Worm (Caenorhabditis elegans) whole organism, L3 larva: ENCODE data around the gene nlp-9.

Experiments
- R02D3.7 ChIP-seq: fragments of 150-350 bp; optimal IDR thresholded peaks from 2 replicates; lab custom pipeline; 2014; ENCODE audit warnings: missing biosample characterization, missing genetic modification characterization
- ZK546.5 ChIP-seq: sonication (generic microtip); optimal IDR thresholded peaks from 2 replicates; lab custom pipeline; 2017; ENCODE audit warnings: missing biosample characterization, missing genetic modification characterization
- aly-2 ChIP-seq: fragments of 150-350 bp; optimal IDR thresholded peaks from 2 replicates; lab custom pipeline; 2014; ENCODE audit warnings: missing biosample characterization, missing genetic modification characterization
- ceh-16 ChIP-seq: sonication (generic microtip); optimal IDR thresholded peaks from 2 replicates; lab custom pipeline; 2017; ENCODE audit warnings: missing biosample characterization, missing genetic modification characterization
- ceh-28 ChIP-seq: fragments of 150-350 bp; optimal IDR thresholded peaks from 2 replicates; lab custom pipeline; 2014; ENCODE audit warnings: missing biosample characterization, missing genetic modification reagents, missing genetic modification characterization
- ceh-82 ChIP-seq: fragments of 150-350 bp; optimal IDR thresholded peaks from 2 replicates; lab custom pipeline; 2014; ENCODE audit warnings: missing biosample characterization, missing genetic modification characterization
- ceh-9 ChIP-seq: sonication (generic microtip); optimal IDR thresholded peaks from 2 replicates; lab custom pipeline; 2018; ENCODE audit warnings: missing biosample characterization, missing genetic modification characterization
- daf-12 ChIP-seq: fragments of 150-350 bp; optimal IDR thresholded peaks from 2 replicates; lab custom pipeline; 2014; ENCODE audit warnings: missing biosample characterization, missing genetic modification reagents, missing genetic modification characterization
- elt-1 ChIP-seq: fragments of 150-350 bp; optimal IDR thresholded peaks from 2 replicates; lab custom pipeline; 2014; ENCODE audit warnings: missing biosample characterization, missing genetic modification characterization
- fkh-10 ChIP-seq: sonication (generic microtip); optimal IDR thresholded peaks from 2 replicates; lab custom pipeline; 2017; ENCODE audit warnings: missing biosample characterization, missing genetic modification reagents, missing genetic modification characterization
- fkh-2 ChIP-seq: fragments of 150-350 bp; optimal IDR thresholded peaks from 2 replicates; lab custom pipeline; 2014; ENCODE audit warnings: missing biosample characterization, missing genetic modification reagents, missing genetic modification characterization
- hmg-11 ChIP-seq: sonication (generic microtip); optimal IDR thresholded peaks from 2 replicates; lab custom pipeline; 2016; ENCODE audit warnings: missing genetic modification characterization, missing compliant biosample characterization
- jun-1 ChIP-seq: fragments of 150-350 bp; optimal IDR thresholded peaks from 2 replicates; lab custom pipeline; 2014; ENCODE audit warnings: missing biosample characterization, missing genetic modification reagents, missing genetic modification characterization
- lin-15B ChIP-seq: fragments of 150-350 bp; optimal IDR thresholded peaks from 2 replicates; lab custom pipeline; 2014; ENCODE audit warnings: missing biosample characterization, missing genetic modification characterization
- lin-39 ChIP-seq: fragments of 150-350 bp; optimal IDR thresholded peaks from 2 replicates; lab custom pipeline; 2018; ENCODE audit warnings: missing biosample characterization, missing genetic modification reagents, missing genetic modification characterization
- lsy-12 ChIP-seq: sonication (generic microtip); optimal IDR thresholded peaks from 2 replicates; lab custom pipeline; 2016; ENCODE audit warnings: mild to moderate bottlenecking, missing genetic modification characterization, missing compliant biosample characterization
- mml-1 ChIP-seq: fragments of 150-350 bp; sonication (generic microtip); optimal IDR thresholded peaks from 3 replicates; lab custom pipeline; 2014; ENCODE audit warnings: missing biosample characterization, missing genetic modification characterization
- nfya-1 ChIP-seq: sonication (generic microtip); optimal IDR thresholded peaks from 2 replicates; lab custom pipeline; 2017; ENCODE audit warnings: missing genetic modification characterization, mild to moderate bottlenecking, missing compliant biosample characterization, antibody characterized with exemption, moderate library complexity; ENCODE audit not compliant: insufficient read depth
- nhr-11 ChIP-seq: fragments of 150-350 bp; optimal IDR thresholded peaks from 2 replicates; lab custom pipeline; 2014; ENCODE audit warnings: missing biosample characterization, missing genetic modification characterization
- nhr-12 ChIP-seq: fragments of 150-350 bp; optimal IDR thresholded peaks from 2 replicates; lab custom pipeline; 2014; ENCODE audit warnings: missing biosample characterization, missing genetic modification characterization
- nhr-23 ChIP-seq: fragments of 150-350 bp; optimal IDR thresholded peaks from 2 replicates; lab custom pipeline; 2014; ENCODE audit warnings: missing biosample characterization, missing genetic modification reagents, missing genetic modification characterization
- nhr-28 ChIP-seq: fragments of 150-350 bp; optimal IDR thresholded peaks from 2 replicates; lab custom pipeline; 2014; ENCODE audit warnings: missing biosample characterization, missing genetic modification characterization
- nhr-43 ChIP-seq: sonication (generic microtip); optimal IDR thresholded peaks from 2 replicates; lab custom pipeline; 2016; ENCODE audit warnings: mild to moderate bottlenecking, missing genetic modification characterization, missing compliant biosample characterization; ENCODE audit not compliant: poor library complexity, severe bottlenecking
- nhr-67 ChIP-seq: fragments of 150-350 bp; optimal IDR thresholded peaks from 2 replicates; lab custom pipeline; 2014; ENCODE audit warnings: missing biosample characterization, missing genetic modification characterization
- nhr-76 ChIP-seq: fragments of 150-350 bp; sonication (generic microtip); optimal IDR thresholded peaks from 5 replicates; lab custom pipeline; 2014; ENCODE audit warnings: missing biosample characterization, missing genetic modification characterization
- pha-4 ChIP-seq: fragments of 150-350 bp; optimal IDR thresholded peaks from 2 replicates; lab custom pipeline; 2014; ENCODE audit warnings: missing biosample characterization, missing genetic modification reagents, missing genetic modification characterization
- pqm-1 ChIP-seq: fragments of 150-350 bp; optimal IDR thresholded peaks from 2 replicates; lab custom pipeline; 2017; ENCODE audit warnings: missing biosample characterization, missing genetic modification characterization, inconsistent platforms
- sea-2 ChIP-seq: fragments of 150-350 bp; sonication (generic microtip); optimal IDR thresholded peaks from 4 replicates; lab custom pipeline; 2014; ENCODE audit warnings: missing biosample characterization, missing genetic modification reagents, missing genetic modification characterization
- skn-1 ChIP-seq: fragments of 150-350 bp; optimal IDR thresholded peaks from 2 replicates; lab custom pipeline; 2014; ENCODE audit warnings: missing biosample characterization, missing genetic modification characterization
- snpc-4 ChIP-seq: fragments of 150-350 bp; optimal IDR thresholded peaks from 2 replicates; lab custom pipeline; 2014; ENCODE audit warnings: missing biosample characterization, missing genetic modification characterization
- unc-39 ChIP-seq: sonication (generic microtip); optimal IDR thresholded peaks from 4 replicates; lab custom pipeline; 2017; ENCODE audit warnings: missing biosample characterization, missing genetic modification characterization
- unc-62 ChIP-seq: fragments of 150-350 bp; sonication (generic microtip); optimal IDR thresholded peaks from 4 replicates; lab custom pipeline; 2014; ENCODE audit warnings: missing biosample characterization, missing genetic modification reagents, missing genetic modification characterization
- zag-1 ChIP-seq: fragments of 150-350 bp; optimal IDR thresholded peaks from 2 replicates; lab custom pipeline; 2014; ENCODE audit warnings: missing biosample characterization, missing genetic modification characterization
- ztf-11 ChIP-seq: fragments of 150-350 bp; optimal IDR thresholded peaks from 2 replicates; lab custom pipeline; 2014; ENCODE audit warnings: missing biosample characterization, missing genetic modification characterization
- ztf-4 ChIP-seq: fragments of 150-350 bp; optimal IDR thresholded peaks from 2 replicates; lab custom pipeline; 2014; ENCODE audit warnings: missing biosample characterization, missing genetic modification characterization

Gene nlp-9

ce11 chrV:4236118-4236517, 16.7 kb downstream of the nlp-9 start, which contains the start of gene nlp-13:
Gene nlp-13, plus strand, starts transcription at chrV:4236418.
- TF ChIP-seq skn-1 (tag; lab: Kevin White, UChicago) (no peak), nhr-76 (tag; lab: Kevin White, UChicago) (no peak), unc-62 (GFP tag; lab: Kevin White, UChicago) (no peak), sea-2 (GFP tag; lab: Kevin White, UChicago) (no peak), ztf-4 (no peak), ceh-28 (no peak), elt-1 (no peak), lin-39 (no peak), nhr-11 (no peak), daf-12 (no peak), nfya-1 (tag; lab: Kevin White, UChicago) (no peak), R02D3.7 (tag; lab: Kevin White, UChicago) (no peak), nhr-43 (tag; lab: Kevin White, UChicago) (no peak)

DNA sequence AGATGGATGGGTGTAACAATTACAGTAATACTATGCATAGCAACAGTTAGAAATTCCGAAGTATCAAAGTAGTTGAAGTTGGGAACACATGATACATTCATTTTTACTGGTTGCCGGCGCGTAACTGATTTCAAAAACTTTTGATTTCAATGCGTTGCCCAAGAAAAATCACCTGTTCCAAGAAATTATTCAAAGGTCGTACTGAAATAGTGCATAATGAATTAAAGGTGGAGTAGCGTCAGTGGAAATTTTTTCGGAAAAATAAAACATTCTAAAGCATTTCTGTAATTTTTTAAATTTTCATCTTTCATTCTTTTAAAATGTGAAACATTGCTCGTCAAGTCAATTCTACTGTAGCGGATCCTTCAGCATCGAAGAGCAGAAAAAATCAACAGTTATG, 20.9 kb downstream of the nlp-9 start, which contains the start of gene srh-204:
Gene srh-204 (minus strand): TSS at position 101 of the 400 bp plus-strand sequence.
- TF ChIP-seq nhr-67 (tag; lab: Kevin White, UChicago) (no peak), fkh-10 (GFP tag; lab: Kevin White, UChicago) (no peak), ceh-9 (tag; lab: Kevin White, UChicago) (no peak), snpc-4 (tag; lab: Kevin White, UChicago) (no peak), nhr-12 (tag; lab: Kevin White, UChicago) (no peak), nhr-23 (tag; lab: Kevin White, UChicago) (no peak), ztf-11 (tag; lab: Kevin White, UChicago) (no peak), hmg-11 (no peak)

ce11 chrV:4241555-4241954, 22.1 kb downstream of the nlp-9 start:
- no peak for TF ChIP-seq fkh-10 (GFP tag; lab: Kevin White, UChicago)
- no peak for TF ChIP-seq ZK546.5 (tag; lab: Kevin White, UChicago)
- no peak for TF ChIP-seq nhr-67 (tag; lab: Kevin White, UChicago)
- TF ChIP-seq ztf-4 = no peak
- TF ChIP-seq lin-39 = no peak
- TF ChIP-seq nfya-1 (tag; lab: Kevin White, UChicago) = no peak
- TF ChIP-seq jun-1 = no peak
- no peak for TF ChIP-seq daf-12
- no peak for TF ChIP-seq fkh-2 (tag; lab: Kevin White, UChicago)

DNA sequence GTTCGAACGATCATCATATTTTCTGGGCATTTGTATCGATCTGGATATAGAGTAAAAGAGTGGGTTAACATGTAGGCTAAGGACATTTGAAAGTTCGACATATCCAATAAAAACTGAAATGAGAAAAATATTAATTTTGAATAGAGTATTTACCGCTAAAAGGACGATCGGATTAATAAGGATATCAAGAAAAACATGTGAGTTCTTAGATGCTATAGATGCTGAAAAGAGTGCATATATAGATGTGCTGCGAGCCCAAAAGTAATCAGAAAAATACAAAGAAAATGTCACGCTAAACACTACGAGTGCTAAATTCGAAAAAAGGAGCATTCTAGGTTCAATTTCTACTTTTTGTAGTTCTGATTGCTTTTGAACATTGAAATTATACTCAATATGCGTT, 23.0 kb downstream of the nlp-9 start, which contains the start of gene srt-12:
Gene srt-12 (minus strand): TSS at position 101 of the 400 bp plus-strand sequence.
- TF ChIP-seq nhr-12 (tag; lab: Kevin White, UChicago) (no peak), aly-2 (tag; lab: Kevin White, UChicago) (no peak), unc-62 (GFP tag; lab: Kevin White, UChicago) (no peak), jun-1 (no peak), nhr-11 (no peak), lin-39 (no peak), ceh-28 (no peak)

- TF ChIP-seq daf-12 (no peak), elt-1 (no peak), mml-1 (tag; lab: Kevin White, UChicago) (no peak), unc-39 (tag; lab: Kevin White, UChicago) (no peak), pha-4 (no peak), unc-62 (GFP tag; lab: Kevin White, UChicago) (no peak), snpc-4 (tag; lab: Kevin White, UChicago) (no peak), ceh-82 (tag; lab: Kevin White, UChicago) (no peak), ztf-4 (no peak), R02D3.7 (tag; lab: Kevin White, UChicago) (no peak), pqm-1 (no peak), lin-15B (tag; lab: Kevin White, UChicago) (no peak), hmg-11 (no peak), nhr-76 (tag; lab: Kevin White, UChicago) (no peak), ceh-28 (no peak), nhr-11 (no peak), skn-1 (tag; lab: Kevin White, UChicago) (no peak), nhr-67 (tag; lab: Kevin White, UChicago) (no peak)
Observed at ce11 chrV:4248359-4248758, 28.9 kb downstream of the nlp-9 start.

DNA sequence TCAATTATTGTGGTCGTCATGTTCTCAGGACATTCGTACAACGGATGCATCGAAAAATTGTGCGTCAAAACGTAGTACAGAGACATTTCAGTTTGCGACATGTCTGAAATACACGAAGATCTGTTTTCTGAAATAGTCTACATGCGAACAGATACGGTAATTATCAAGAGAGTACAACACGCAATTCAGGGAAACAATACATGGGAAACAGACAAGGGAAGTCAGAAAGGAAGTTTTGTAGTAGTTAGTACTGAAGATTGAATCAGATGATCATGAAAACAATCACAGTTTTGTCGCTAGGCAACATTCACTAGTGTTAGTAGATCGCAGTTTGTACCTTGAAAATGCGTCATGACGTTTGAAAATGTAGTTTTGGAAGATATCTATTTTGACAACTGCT, 30.6 kb downstream of the nlp-9 start, which contains the start of gene srt-13:
Gene srt-13 (minus strand): TSS at position 101 of the 400 bp plus-strand sequence.
- TF ChIP-seq unc-39 (tag; lab: Kevin White, UChicago) = no peak
- TF ChIP-seq zag-1 (tag; lab: Kevin White, UChicago) = no peak
- TF ChIP-seq snpc-4 (tag; lab: Kevin White, UChicago) = no peak
- TF ChIP-seq fkh-2 (tag; lab: Kevin White, UChicago) = no peak
- no peak for TF ChIP-seq nhr-12 (tag; lab: Kevin White, UChicago)
- TF ChIP-seq ceh-16 (tag; lab: Kevin White, UChicago) = no peak
- no peak for TF ChIP-seq lsy-12 (tag; lab: Kevin White, UChicago)
- no peak for TF ChIP-seq aly-2 (tag; lab: Kevin White, UChicago)
- TF ChIP-seq nhr-28 = no peak
